Worm (Caenorhabditis elegans) whole organism, L4/young adult: ENCODE data around the gene ivns-1.

ENCODE experiments used
- W03F9.2 ChIP-seq: fragments of 150-350 bp; optimal IDR thresholded peaks from 2 replicates; lab custom pipeline; 2014; ENCODE audit warnings: missing biosample characterization, missing genetic modification characterization
- dao-5 ChIP-seq: sonication (generic microtip); optimal IDR thresholded peaks from 2 replicates; lab custom pipeline; 2016; ENCODE audit warnings: missing genotype, missing genetic modification characterization, moderate library complexity, missing compliant biosample characterization
- him-1 ChIP-seq: sonication (generic microtip); optimal IDR thresholded peaks from 2 replicates; lab custom pipeline; 2016; ENCODE audit warnings: missing genotype, missing genetic modification reagents, missing genetic modification characterization, missing compliant biosample characterization

- no peak for TF ChIP-seq dao-5 (tag; lab: Kevin White, UChicago)
- TF ChIP-seq W03F9.2 = no peak
- no peak for TF ChIP-seq him-1 (tag; lab: Kevin White, UChicago)
These were observed 6.4 kb downstream of the ivns-1 start for ce11 chrX:12627797-12628196.
